Fruit fly (Drosophila melanogaster): Measurements from ENCODE around the gene CG14352.
A peak's percentile ranks its signal among the peaks of the same experiment; 100 is the strongest.

CG14352 gene

DNA sequence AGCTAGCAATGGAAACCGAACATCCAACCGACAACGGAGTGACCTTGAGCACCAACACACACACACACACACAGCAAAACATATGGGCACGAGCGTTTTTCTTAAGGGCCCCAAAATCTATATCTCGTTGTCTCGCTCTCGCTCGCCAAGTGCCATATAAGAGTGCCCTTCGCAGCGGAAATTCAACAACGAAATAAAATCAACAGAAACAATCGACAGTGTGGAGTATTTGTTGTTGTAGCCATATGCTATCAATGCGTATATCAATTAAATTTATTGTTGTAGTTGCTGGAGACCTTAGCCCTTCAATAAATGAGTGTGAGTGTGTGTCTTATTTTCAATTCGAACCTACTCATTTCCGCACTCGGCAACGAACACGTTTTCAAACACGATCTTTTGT lies 25.3 kb downstream of the CG14352 start:
- peak; percentile 40 for TF ChIP-seq svp (GFP tag)
- TF ChIP-seq dsx (GFP tag; optimal IDR thresholded peaks at IDR 0.05; ENCODE audit: poor library complexity, severe bottlenecking) = no peak
- TF ChIP-seq CG11902 (GFP tag; optimal IDR thresholded peaks at IDR 0.05) = no peak
- no peak for TF ChIP-seq ss (GFP tag; optimal IDR thresholded peaks at IDR 0.05)
- TF ChIP-seq Eip93F (GFP tag; optimal IDR thresholded peaks at IDR 0.05) = no peak
- no peak for TF ChIP-seq achi (GFP tag; optimal IDR thresholded peaks at IDR 0.05)
- TF ChIP-seq Smox (GFP tag; optimal IDR thresholded peaks at IDR 0.05) = no peak
- TF ChIP-seq fkh (GFP tag; optimal IDR thresholded peaks at IDR 0.05) = peak; percentile 70
- TF ChIP-seq Hr39 (GFP tag; optimal IDR thresholded peaks at IDR 0.05) = no peak
- TF ChIP-seq fd59A (GFP tag; optimal IDR thresholded peaks at IDR 0.05) = no peak
- no peak for TF ChIP-seq CG1621 (tag; optimal IDR thresholded peaks at IDR 0.05)

DNA sequence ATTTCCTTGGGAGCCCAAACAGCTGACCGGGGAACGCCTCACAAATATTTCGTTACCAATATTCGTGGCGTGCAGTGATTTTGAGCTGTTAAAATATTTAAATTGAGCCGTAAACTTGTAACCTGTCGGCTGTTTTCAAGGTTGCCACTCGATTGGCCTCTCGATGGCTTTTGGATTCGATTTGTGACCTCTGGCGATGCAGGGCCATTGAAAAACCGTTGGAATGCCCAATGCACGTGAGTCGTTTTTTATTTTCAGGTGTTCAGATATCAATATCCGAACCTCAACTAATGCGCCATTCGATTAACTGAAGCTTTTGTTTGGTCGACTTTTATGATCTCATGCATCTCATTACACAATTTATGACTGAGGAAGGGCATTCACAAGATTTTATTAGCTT lies 26.1 kb downstream of the CG14352 start:
- TF ChIP-seq CG15336 (GFP tag; IDR thresholded peaks at IDR 0.05) (no peak), Smox (GFP tag; optimal IDR thresholded peaks at IDR 0.05) (no peak), pdm3 (GFP tag; optimal IDR thresholded peaks at IDR 0.05) (no peak), fd59A (GFP tag; optimal IDR thresholded peaks at IDR 0.05) (no peak), CG6792 (GFP tag; optimal IDR thresholded peaks at IDR 0.05) (no peak), Met (GFP tag; optimal IDR thresholded peaks at IDR 0.05) (no peak), CG6808 (GFP tag; optimal IDR thresholded peaks at IDR 0.05) (no peak), CG7368 (GFP tag; optimal IDR thresholded peaks at IDR 0.05) (no peak), OdsH (GFP tag; optimal IDR thresholded peaks at IDR 0.05) (no peak), fkh (GFP tag; optimal IDR thresholded peaks at IDR 0.05) (no peak), dac (GFP tag; optimal IDR thresholded peaks at IDR 0.05) (no peak), CG6163 (GFP tag; IDR thresholded peaks at IDR 0.05) (no peak)

DNA sequence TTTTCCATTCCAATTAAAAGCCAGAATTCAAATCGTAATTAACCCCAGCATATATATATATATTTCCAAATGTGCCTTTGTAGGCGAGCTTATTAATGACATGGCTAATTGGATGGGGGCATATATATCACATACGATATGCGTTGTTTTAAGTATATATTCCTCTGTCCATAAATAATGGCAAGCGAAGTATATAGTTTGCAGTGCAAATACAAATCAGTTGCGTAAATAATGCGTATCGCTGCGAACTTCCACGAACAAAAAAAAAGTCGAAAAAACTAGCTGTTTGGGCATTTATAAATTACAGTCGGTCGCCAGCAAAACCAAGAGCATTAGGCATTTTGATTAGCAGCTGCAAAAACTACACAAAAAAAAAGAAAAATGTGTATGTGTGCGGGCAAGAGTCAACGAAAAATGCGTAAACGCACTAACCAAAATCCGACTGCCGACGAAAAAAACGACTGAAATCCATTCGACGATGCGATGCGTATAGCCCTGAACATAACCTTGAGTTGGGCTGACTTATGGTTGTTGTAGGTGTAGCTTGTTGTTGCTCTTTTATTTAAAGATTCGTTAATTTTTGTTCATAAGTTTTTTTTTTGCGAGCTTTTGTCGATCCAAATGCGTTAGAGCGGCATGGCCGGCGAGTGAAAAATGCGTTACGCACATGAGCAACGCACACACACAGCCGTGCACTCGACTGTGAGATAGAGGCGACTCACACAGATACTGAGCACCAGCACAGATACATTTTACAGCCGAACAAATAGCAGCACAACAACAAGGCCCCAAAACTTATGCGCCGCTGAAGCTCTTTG lies 26.8 kb downstream of the CG14352 start:
- TF ChIP-seq CG32006 (GFP tag; optimal IDR thresholded peaks at IDR 0.05) (no peak), fkh (GFP tag; optimal IDR thresholded peaks at IDR 0.05) (peak; percentile 43)

DNA sequence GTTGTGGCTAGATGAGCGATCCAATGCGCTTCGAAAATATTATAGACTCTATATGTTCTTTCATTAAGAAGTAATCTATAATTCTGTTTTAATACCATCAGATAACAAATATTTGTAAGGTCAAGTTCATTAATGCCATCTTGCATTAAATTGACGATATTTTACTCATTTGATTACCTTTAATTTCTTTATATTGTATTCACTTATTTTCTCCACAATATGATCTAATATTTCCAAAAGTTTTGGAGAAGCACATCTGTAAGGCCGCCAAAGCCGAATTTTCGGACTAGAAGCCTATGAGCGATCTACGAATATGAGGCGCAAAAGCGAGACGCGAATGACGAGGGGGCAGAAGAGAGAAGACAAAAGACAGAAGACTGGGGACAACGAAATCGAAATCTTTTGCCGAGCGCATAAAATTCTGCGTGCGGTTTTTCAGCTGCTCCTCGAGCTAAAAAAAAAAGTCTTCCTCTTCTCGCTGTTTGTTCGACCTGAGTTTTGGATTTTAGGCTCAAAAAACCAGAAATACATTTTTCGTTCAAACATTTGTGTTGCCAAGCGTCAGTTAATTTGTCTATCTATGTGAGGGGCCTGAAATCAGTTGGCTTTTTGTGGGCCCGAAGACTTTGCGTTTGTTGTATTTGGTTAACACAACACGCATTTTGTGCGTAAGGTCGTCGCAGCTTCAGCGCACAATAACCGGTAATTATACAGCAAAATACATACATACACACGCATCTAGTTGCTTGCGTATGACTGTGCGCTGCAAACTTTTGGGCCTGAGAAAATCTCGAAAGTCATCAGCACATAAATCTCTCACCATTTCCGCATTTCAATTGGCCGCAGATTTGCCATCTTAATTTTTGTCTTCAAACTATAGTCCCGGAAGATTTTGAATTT lies 27.7 kb downstream of the CG14352 start:
- TF ChIP-seq CG15336 (GFP tag; IDR thresholded peaks at IDR 0.05) (peak; percentile 66), CG6792 (GFP tag; optimal IDR thresholded peaks at IDR 0.05) (no peak), dac (GFP tag; optimal IDR thresholded peaks at IDR 0.05) (peak; percentile 5), eg (GFP tag; IDR thresholded peaks at IDR 0.05) (peak; percentile 69; the same call in 1 of the 3 replicates), CG10631 (GFP tag; optimal IDR thresholded peaks at IDR 0.05) (peak; percentile 26), Sox102F (GFP tag; optimal IDR thresholded peaks at IDR 0.05) (no peak), CG10669 (GFP tag; optimal IDR thresholded peaks at IDR 0.05) (peak; percentile 47), svp (GFP tag) (peak; percentile 31), dsx (GFP tag; optimal IDR thresholded peaks at IDR 0.05; ENCODE audit: poor library complexity, severe bottlenecking) (peak; percentile 39), Ets96B (tag; optimal IDR thresholded peaks at IDR 0.05) (peak; percentile 18), fkh (GFP tag; optimal IDR thresholded peaks at IDR 0.05) (peak; percentile 93), CG6163 (GFP tag; IDR thresholded peaks at IDR 0.05) (no peak), CG11762 (GFP tag; optimal IDR thresholded peaks at IDR 0.05; ENCODE audit: insufficient read depth) (no peak), Hr38 (GFP tag; optimal IDR thresholded peaks at IDR 0.05) (no peak), acj6 (GFP tag; optimal IDR thresholded peaks at IDR 0.05) (no peak), CG32006 (GFP tag; optimal IDR thresholded peaks at IDR 0.05) (peak; percentile 75), fd59A (GFP tag; optimal IDR thresholded peaks at IDR 0.05) (peak; percentile 38), Hr4 (GFP tag; optimal IDR thresholded peaks at IDR 0.05) (peak; percentile 53), Met (GFP tag; optimal IDR thresholded peaks at IDR 0.05) (no peak), OdsH (GFP tag; optimal IDR thresholded peaks at IDR 0.05) (peak; percentile 42), salr (GFP tag; optimal IDR thresholded peaks at IDR 0.05) (peak in 1 of 2 experiments; percentile 11), CG31627 (GFP tag; optimal IDR thresholded peaks at IDR 0.05) (no peak), pdm3 (GFP tag; optimal IDR thresholded peaks at IDR 0.05) (peak; percentile 54), Gug (GFP tag; IDR thresholded peaks at IDR 0.05) (peak; percentile 70), CG8632 (GFP tag; optimal IDR thresholded peaks at IDR 0.05) (no peak), Sox14 (GFP tag; optimal IDR thresholded peaks at IDR 0.05) (peak; percentile 28), achi (GFP tag; optimal IDR thresholded peaks at IDR 0.05) (no peak), vri (GFP tag; optimal IDR thresholded peaks at IDR 0.05) (no peak), Lpt (GFP tag; optimal IDR thresholded peaks at IDR 0.05) (no peak), CG11294 (GFP tag; IDR thresholded peaks at IDR 0.05) (peak; percentile 71; the same call in 1 of the 2 replicates), CG3919 (GFP tag; optimal IDR thresholded peaks at IDR 0.05) (peak; percentile 26), CG8319 (GFP tag; optimal IDR thresholded peaks at IDR 0.05) (no peak)

All from whole organism, prepupa.